Fruit fly (Drosophila melanogaster) Kc167 (cell line): Measurements from ENCODE around the gene Sfp79B.

Experiments used
- Myc ChIP-seq: fragments of >200 bp; optimal IDR thresholded peaks from 2 replicates; lab custom pipeline; 2017; ENCODE audit warnings: missing external identifiers
- Sin3A ChIP-seq: fragments of >200 bp; optimal IDR thresholded peaks from 2 replicates; lab custom pipeline; 2018; ENCODE audit warnings: missing external identifiers
- h ChIP-seq: fragments of >200 bp; optimal IDR thresholded peaks from 3 replicates; lab custom pipeline; 2018; ENCODE audit warnings: missing external identifiers
- psq ChIP-seq: fragments of >200 bp; optimal IDR thresholded peaks from 2 replicates; lab custom pipeline; 2017; ENCODE audit warnings: missing external identifiers

DNA sequence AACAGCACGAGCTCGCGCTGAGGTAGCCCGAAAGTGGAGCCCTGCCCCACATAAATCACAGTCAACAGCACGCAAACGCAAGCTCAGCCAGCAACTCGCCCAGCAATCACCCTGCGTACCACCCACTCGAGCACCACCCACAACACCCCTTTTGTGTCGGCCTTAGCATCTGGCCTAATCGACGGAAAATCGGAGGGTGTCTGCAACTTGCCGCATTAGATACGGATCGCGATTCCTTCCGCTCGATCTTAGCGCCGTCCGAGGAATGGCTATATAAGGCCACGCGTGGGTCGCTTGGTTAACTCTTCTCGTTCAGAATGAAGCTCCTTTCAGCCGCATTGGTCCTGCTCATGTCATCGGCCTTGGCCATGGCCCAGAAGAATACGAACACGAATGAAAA lies at the start of gene Sfp79B:
- no peak for TF ChIP-seq Myc (lab: Kevin White, UChicago)
- no peak for TF ChIP-seq h (lab: Kevin White, UChicago)
- no peak for TF ChIP-seq psq (lab: Kevin White, UChicago)
- no peak for TF ChIP-seq Sin3A
